Worm (Caenorhabditis elegans): ENCODE results near the gene W10C4.1.

The W10C4.1 gene

DNA sequence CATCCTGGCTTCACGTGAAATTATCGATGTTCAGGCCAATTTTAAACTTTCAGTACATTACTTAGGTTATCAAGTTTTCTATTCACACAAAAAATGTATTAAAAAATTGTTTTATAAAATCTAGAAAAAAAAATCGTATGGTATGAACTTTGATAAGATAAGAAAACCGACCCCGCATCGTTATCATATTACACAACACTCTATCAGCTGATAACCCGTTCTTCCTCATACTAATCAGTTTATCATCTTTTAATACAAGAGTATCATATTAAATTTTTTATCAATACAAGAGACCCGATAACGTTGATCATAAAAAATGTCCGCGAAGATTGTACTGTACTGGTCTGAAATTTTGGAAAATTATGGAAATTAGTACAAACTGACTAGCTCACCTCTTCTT, 52.8 kb downstream of the W10C4.1 start (continued):
- TF ChIP-seq atf-7 (tag; optimal IDR thresholded peaks at IDR 0.05), result peak; percentile 40
- no peak for TF ChIP-seq somi-1 (GFP tag; optimal IDR thresholded peaks at IDR 0.05)
- no peak for TF ChIP-seq ztf-28 (GFP tag; IDR thresholded peaks at IDR 0.05)
- TF ChIP-seq Y79H2A.3 (GFP tag; conservative IDR thresholded peaks at IDR 0.05), result no peak
- no peak for TF ChIP-seq bed-2 (GFP tag; IDR thresholded peaks at IDR 0.05)
- TF ChIP-seq F55B11.4 (tag; optimal IDR thresholded peaks at IDR 0.05; ENCODE audit: borderline replicate concordance, insufficient read depth), result no peak
- peak; percentile 5 for TF ChIP-seq tbp1 (GFP tag; optimal IDR thresholded peaks at IDR 0.05)
- TF ChIP-seq lin-35 (GFP tag; optimal IDR thresholded peaks at IDR 0.05), result no peak
- no peak for TF ChIP-seq nhr-179 (tag; optimal IDR thresholded peaks at IDR 0.05)
- TF ChIP-seq attf-5 (GFP tag; optimal IDR thresholded peaks at IDR 0.05), result no peak
- TF ChIP-seq nhr-90 (tag; optimal IDR thresholded peaks at IDR 0.05), result no peak
- TF ChIP-seq nhr-80 (tag; optimal IDR thresholded peaks at IDR 0.05), result peak; percentile 96
